Fruit fly (Drosophila melanogaster) whole organism: ENCODE results near the gene CG43938.

Source experiments
- pan ChIP-seq: fragments of >200 bp; optimal IDR thresholded peaks from 2 replicates; lab custom pipeline; 2017
- psq ChIP-seq: fragments of >200 bp; optimal IDR thresholded peaks from 2 replicates; lab custom pipeline; 2017
- usp ChIP-seq: fragments of >200 bp; optimal IDR thresholded peaks from 2 replicates; lab custom pipeline; 2017; ENCODE audit warnings: missing biosample characterization, missing genetic modification characterization, mixed read lengths

dm6 chr3L:21136253-21136652, 14.8 kb downstream of the CG43938 start, which contains the start of gene CG10565:
- TF ChIP-seq usp (no peak), pan (no peak), psq (lab: Kevin White, UChicago) (no peak)
